Fruit fly (Drosophila melanogaster) whole organism, embryonic: ENCODE measurements around the gene AstA-R2.

Experiments
- CG14965 ChIP-seq: fragments of 200-800 bp; sonication (Bioruptor generic); optimal IDR thresholded peaks from 2 replicates; lab custom pipeline; 2016; ENCODE audit warnings: missing biosample characterization, missing genetic modification characterization, borderline replicate concordance
- CG1602 ChIP-seq: fragments of 200-800 bp; sonication (Bioruptor generic); optimal IDR thresholded peaks from 3 replicates; lab custom pipeline; 2016; ENCODE audit warnings: missing biosample characterization, missing genetic modification characterization
- CG16863 ChIP-seq: fragments of 200-800 bp; sonication (Bioruptor generic); optimal IDR thresholded peaks from 3 replicates; lab custom pipeline; 2016; ENCODE audit warnings: missing biosample characterization, missing genetic modification characterization
- CG2875 ChIP-seq: fragments of 200-800 bp; sonication (Bioruptor generic); optimal IDR thresholded peaks from 2 replicates; lab custom pipeline; 2017; ENCODE audit warnings: missing biosample characterization, mild to moderate bottlenecking, missing genetic modification characterization, missing genetic modification reagents
- CG30403 ChIP-seq: fragments of 200-800 bp; sonication (Bioruptor generic); optimal IDR thresholded peaks from 3 replicates; lab custom pipeline; 2016; ENCODE audit warnings: missing biosample characterization, missing genetic modification characterization
- CG6791 ChIP-seq: fragments of 200-800 bp; sonication (Bioruptor generic); IDR thresholded peaks from 3 replicates; pipeline ENCODE4 v1.3.6; 2022; ENCODE audit warnings: missing biosample characterization, missing genetic modification characterization; ENCODE audit not compliant: partially characterized antibody
- HmgZ ChIP-seq: fragments of 200-800 bp; sonication (Bioruptor generic); optimal IDR thresholded peaks from 2 replicates; lab custom pipeline; 2018; ENCODE audit warnings: missing biosample characterization, mild to moderate bottlenecking, missing genetic modification characterization
- Hr39 ChIP-seq: fragments of >200 bp; optimal IDR thresholded peaks from 2 replicates; lab custom pipeline; 2017
- Scr ChIP-seq: fragments of 200-800 bp; sonication (Bioruptor generic); IDR thresholded peaks from 2 replicates; pipeline ENCODE4 v1.3.6; 2022; ENCODE audit warnings: missing biosample characterization, missing genetic modification characterization; ENCODE audit not compliant: partially characterized antibody
- Sry-δ ChIP-seq: fragments of 200-800 bp; sonication (Bioruptor generic); optimal IDR thresholded peaks from 2 replicates; lab custom pipeline; 2016; ENCODE audit warnings: missing biosample characterization, missing genetic modification characterization
- chn ChIP-seq: fragments of 200-800 bp; sonication (Bioruptor generic); optimal IDR thresholded peaks from 2 replicates; lab custom pipeline; 2016; ENCODE audit warnings: missing biosample characterization, missing genetic modification characterization
- gsb ChIP-seq: fragments of 200-800 bp; sonication (Bioruptor generic); IDR thresholded peaks from 2 replicates; pipeline ENCODE4 v1.3.6; 2022; ENCODE audit warnings: missing biosample characterization, missing genetic modification characterization
- tup ChIP-seq: fragments of 200-800 bp; sonication (Bioruptor generic); optimal IDR thresholded peaks from 2 replicates; lab custom pipeline; 2016; ENCODE audit warnings: missing biosample characterization, mild to moderate bottlenecking, missing genetic modification characterization, moderate library complexity

- TF ChIP-seq CG16863 (GFP tag; lab: Kevin White, UChicago), result no peak
- TF ChIP-seq CG2875 (GFP tag; lab: Kevin White, UChicago), result no peak
- TF ChIP-seq HmgZ, result no peak
- TF ChIP-seq CG30403, result no peak
- no peak for TF ChIP-seq tup (GFP tag; lab: Kevin White, UChicago)
- TF ChIP-seq CG14965, result no peak
- TF ChIP-seq Scr (GFP tag; lab: Robert Waterston, UW), result no peak
- no peak for TF ChIP-seq Sry-δ (GFP tag; lab: Kevin White, UChicago)
- no peak for TF ChIP-seq gsb (GFP tag; lab: Robert Waterston, UW)
- TF ChIP-seq CG6791 (GFP tag; lab: Robert Waterston, UW), result no peak
- TF ChIP-seq chn (GFP tag; lab: Kevin White, UChicago), result no peak
- TF ChIP-seq CG1602 (GFP tag; lab: Kevin White, UChicago), result no peak
- TF ChIP-seq Hr39 (lab: Kevin White, UChicago), result no peak
These were observed 56.6 kb downstream of the AstA-R2 start for dm6 chr3R:28687969-28688368.
